Worm (Caenorhabditis elegans) whole organism, early embryonic: ENCODE measurements around the gene ZK177.1.

Experiments used
- B0310.2 ChIP-seq: sonication (generic microtip); optimal IDR thresholded peaks from 2 replicates; lab custom pipeline; 2016; ENCODE audit warnings: mild to moderate bottlenecking, missing genetic modification characterization, missing compliant biosample characterization
- F13C5.2 ChIP-seq: sonication (generic microtip); optimal IDR thresholded peaks from 2 replicates; lab custom pipeline; 2017; ENCODE audit warnings: mild to moderate bottlenecking, missing genetic modification characterization, inconsistent platforms, missing compliant biosample characterization
- aly-1 ChIP-seq: sonication (generic microtip); optimal IDR thresholded peaks from 2 replicates; lab custom pipeline; 2016; ENCODE audit warnings: missing genetic modification characterization, missing compliant biosample characterization
- ama-1 ChIP-seq: fragments of 150-350 bp; optimal IDR thresholded peaks from 2 replicates; lab custom pipeline; 2014
- ceh-13 ChIP-seq: fragments of 200-800 bp; sonication (Bioruptor generic); optimal IDR thresholded peaks from 2 replicates; lab custom pipeline; 2018; ENCODE audit warnings: mild to moderate bottlenecking, missing genetic modification characterization, missing compliant biosample characterization
- flt-1 ChIP-seq: fragments of 200-800 bp; sonication (Bioruptor generic); IDR thresholded peaks from 2 replicates; pipeline ENCODE4 v1.3.6; 2022; ENCODE audit warnings: missing genetic modification characterization, missing compliant biosample characterization
- pes-1 ChIP-seq: fragments of 200-800 bp; sonication (Bioruptor generic); IDR thresholded peaks from 2 replicates; pipeline ENCODE4 v1.3.6; 2022; ENCODE audit warnings: missing genetic modification reagents, missing genetic modification characterization, missing compliant biosample characterization
- scrt-1 ChIP-seq: fragments of 200-800 bp; sonication (Bioruptor generic); IDR thresholded peaks from 2 replicates; pipeline ENCODE4 v1.3.6; 2022; ENCODE audit warnings: missing genetic modification characterization, missing compliant biosample characterization
- sea-1 ChIP-seq: fragments of 200-800 bp; sonication (Bioruptor generic); conservative IDR thresholded peaks from 2 replicates; pipeline ENCODE4 v1.3.6; 2022; ENCODE audit warnings: missing genetic modification characterization, missing compliant biosample characterization

Gene ZK177.1

DNA sequence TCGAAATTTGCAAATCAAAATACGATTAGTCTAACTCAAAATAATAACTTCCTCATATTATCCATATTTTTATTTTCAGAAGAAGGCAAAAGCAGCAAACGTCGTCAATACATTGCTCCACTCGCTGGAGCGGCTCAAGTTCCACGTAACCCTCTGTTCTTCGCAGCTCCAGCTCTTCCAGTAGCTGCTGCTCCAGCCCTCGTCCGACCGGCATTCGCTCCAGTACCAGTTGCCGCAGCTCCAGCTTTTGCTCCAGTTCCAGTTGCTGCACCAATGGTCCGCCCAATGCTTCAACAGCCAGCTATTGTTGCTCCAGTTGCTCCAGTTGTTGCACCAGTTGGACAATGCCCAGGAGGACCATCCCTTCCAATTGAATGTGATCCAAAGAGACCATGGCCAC, 50.8 kb downstream of the ZK177.1 start:
- TF ChIP-seq flt-1 (no peak), pes-1 (GFP tag; lab: Robert Waterston, UW) (no peak), aly-1 (tag; lab: Kevin White, UChicago) (no peak), sea-1 (GFP tag; lab: Robert Waterston, UW) (no peak), F13C5.2 (no peak)

DNA sequence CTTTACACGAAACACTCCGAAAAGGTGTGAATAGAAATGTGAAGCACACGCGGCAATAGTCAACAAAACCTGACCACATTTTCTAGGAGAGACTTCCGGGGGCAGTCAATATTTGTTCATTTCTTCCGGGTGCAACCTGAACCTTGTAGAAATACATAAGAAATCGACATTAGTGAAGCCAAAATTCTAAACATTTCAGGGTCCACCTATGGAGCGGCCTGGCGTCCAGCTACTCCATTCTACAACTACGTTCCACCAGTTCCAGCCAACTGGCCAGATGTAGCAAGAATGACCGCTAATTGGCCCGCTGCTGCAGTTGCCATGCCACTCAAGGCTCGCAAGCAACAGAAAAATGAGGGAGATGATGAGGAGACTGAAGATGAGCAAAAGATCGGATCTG, 51.3 kb downstream of the ZK177.1 start:
- no peak for TF ChIP-seq ceh-13 (GFP tag; lab: Kevin White, UChicago)
- TF ChIP-seq scrt-1 (GFP tag; lab: Robert Waterston, UW) = no peak
- no peak for TF ChIP-seq pes-1 (GFP tag; lab: Robert Waterston, UW)
- TF ChIP-seq ama-1 = no peak
- no peak for TF ChIP-seq B0310.2
